Worm (Caenorhabditis elegans) whole organism, L3 larva: Measurements from ENCODE around the gene tofu-6.

Experiments used
- aly-2 ChIP-seq: fragments of 150-350 bp; optimal IDR thresholded peaks from 2 replicates; lab custom pipeline; 2014; ENCODE audit warnings: missing biosample characterization, missing genetic modification characterization
- ceh-9 ChIP-seq: sonication (generic microtip); optimal IDR thresholded peaks from 2 replicates; lab custom pipeline; 2018; ENCODE audit warnings: missing biosample characterization, missing genetic modification characterization
- tbx-2 ChIP-seq: sonication (generic microtip); optimal IDR thresholded peaks from 2 replicates; lab custom pipeline; 2016; ENCODE audit warnings: mild to moderate bottlenecking, missing genetic modification characterization, missing compliant biosample characterization

DNA sequence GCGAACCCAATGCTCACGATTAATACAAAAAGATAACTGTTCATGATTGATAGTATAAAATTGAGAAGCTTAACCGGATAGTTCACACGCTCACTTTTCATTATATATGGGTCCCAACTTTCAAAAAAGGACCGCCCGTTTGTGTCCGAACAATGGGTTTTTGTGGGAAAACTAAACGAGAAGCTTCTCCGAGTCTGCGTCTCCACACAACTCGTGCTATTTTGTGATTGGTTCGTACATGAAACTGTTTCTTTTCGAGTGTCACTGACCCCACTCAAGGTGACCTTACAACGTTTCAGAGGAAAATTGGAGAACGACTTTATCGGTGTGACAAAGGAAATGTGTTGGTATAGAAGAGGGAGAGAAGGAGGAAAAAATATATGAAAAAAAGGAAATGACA, 15.8 kb downstream of the tofu-6 start, which contains the start of gene dct-5:
- TF ChIP-seq aly-2 (tag; lab: Kevin White, UChicago) (no peak), tbx-2 (tag; lab: Kevin White, UChicago) (no peak), ceh-9 (tag; lab: Kevin White, UChicago) (no peak)
